Fruit fly (Drosophila melanogaster): ENCODE data around the gene Dhfr.

The Dhfr gene

dm6 chr3R:16449187-16449973 lies 31.6 kb upstream of the Dhfr start (continued):
- TF ChIP-seq Trl (optimal IDR thresholded peaks at IDR 0.05) (peak; percentile 65 to 87), Trl (GFP tag; optimal IDR thresholded peaks at IDR 0.05) (peak; percentile 81), CG12769 (tag; optimal IDR thresholded peaks at IDR 0.05) (peak; percentile 78), CG42726 (GFP tag; IDR thresholded peaks at IDR 0.05; ENCODE audit: partially characterized antibody) (peak; percentile 60), lilli (GFP tag; optimal IDR thresholded peaks at IDR 0.05) (peak; percentile 89), CG5180 (GFP tag; optimal IDR thresholded peaks at IDR 0.05) (peak; percentile 86), grn (GFP tag; optimal IDR thresholded peaks at IDR 0.05) (no peak), Meics (GFP tag; optimal IDR thresholded peaks at IDR 0.05) (peak; percentile 76), ttk (GFP tag; IDR thresholded peaks at IDR 0.05) (peak; percentile 96), CG6791 (GFP tag; IDR thresholded peaks at IDR 0.05; ENCODE audit: partially characterized antibody) (peak; percentile 75), CG10462 (GFP tag; optimal IDR thresholded peaks at IDR 0.05) (peak; percentile 87), pum (GFP tag; optimal IDR thresholded peaks at IDR 0.05) (peak; percentile 96), Gug (GFP tag; IDR thresholded peaks at IDR 0.05) (peak; percentile 97), cad (GFP tag; optimal IDR thresholded peaks at IDR 0.05) (no peak), CG3838 (GFP tag; optimal IDR thresholded peaks at IDR 0.05) (peak; percentile 68), Ada2b (GFP tag; IDR thresholded peaks at IDR 0.05) (peak; percentile 94), Chrac-16 (GFP tag; optimal IDR thresholded peaks at IDR 0.05) (peak; percentile 94), CG30020 (tag; optimal IDR thresholded peaks at IDR 0.05) (peak; percentile 76), Bdp1 (GFP tag; optimal IDR thresholded peaks at IDR 0.05) (peak; percentile 73), sug (tag; optimal IDR thresholded peaks at IDR 0.05) (peak; percentile 64), hkb (optimal IDR thresholded peaks at IDR 0.05) (no peak), hkb (GFP tag; IDR thresholded peaks at IDR 0.05) (peak; percentile 93), sob (GFP tag; IDR thresholded peaks at IDR 0.05) (peak; percentile 91), ac (GFP tag; optimal IDR thresholded peaks at IDR 0.05) (peak; percentile 86), CG6654 (GFP tag; optimal IDR thresholded peaks at IDR 0.05) (peak; percentile 89), CG8290 (GFP tag; optimal IDR thresholded peaks at IDR 0.05) (peak; percentile 86), CG8290 (tag; optimal IDR thresholded peaks at IDR 0.05) (peak; percentile 83 to 93), CG4328 (GFP tag; optimal IDR thresholded peaks at IDR 0.05) (peak; percentile 86), CG10654 (GFP tag; optimal IDR thresholded peaks at IDR 0.05) (peak; percentile 93), Mes4 (GFP tag; optimal IDR thresholded peaks at IDR 0.05) (peak; percentile 78), gcm (GFP tag; optimal IDR thresholded peaks at IDR 0.05) (peak; percentile 85), CG17568 (GFP tag; optimal IDR thresholded peaks at IDR 0.05) (peak; percentile 72), CG1602 (GFP tag; optimal IDR thresholded peaks at IDR 0.05) (peak; percentile 92), pzg (GFP tag; optimal IDR thresholded peaks at IDR 0.05) (no peak), CG10959 (GFP tag; IDR thresholded peaks at IDR 0.05) (peak; percentile 98), Dll (GFP tag; IDR thresholded peaks at IDR 0.05; ENCODE audit: partially characterized antibody) (0 out of 4 replicates have a peak, but pooled peaks have one; percentile 24), HmgZ (tag; optimal IDR thresholded peaks at IDR 0.05) (peak; percentile 80), Gsc (GFP tag; IDR thresholded peaks at IDR 0.05) (peak; percentile 97; the same call in 1 of the 2 replicates), row (GFP tag; IDR thresholded peaks at IDR 0.05) (peak; percentile 93), ci (GFP tag; IDR thresholded peaks at IDR 0.05) (peak; percentile 98), lola (GFP tag; optimal IDR thresholded peaks at IDR 0.05) (peak in 1 of 3 experiments; percentile 96), ssp (GFP tag; IDR thresholded peaks at IDR 0.05) (peak; percentile 86), BEAF-32 (GFP tag; optimal IDR thresholded peaks at IDR 0.05) (no peak), eyg (GFP tag; optimal IDR thresholded peaks at IDR 0.05) (peak; percentile 82), slou (GFP tag; optimal IDR thresholded peaks at IDR 0.05) (peak; percentile 43), chn (GFP tag; optimal IDR thresholded peaks at IDR 0.05) (peak; percentile 94), grau (tag; optimal IDR thresholded peaks at IDR 0.05) (peak; percentile 92), sr (GFP tag; IDR thresholded peaks at IDR 0.05) (peak; percentile 83), CG15514 (GFP tag; optimal IDR thresholded peaks at IDR 0.05) (peak; percentile 15), CG8924 (tag; optimal IDR thresholded peaks at IDR 0.05) (peak; percentile 95)
